Worm (Caenorhabditis elegans) whole organism, L1 larva: ENCODE results near the gene F14F3.4.

Experiments
- C04F5.9 ChIP-seq: sonication (generic microtip); optimal IDR thresholded peaks from 2 replicates; lab custom pipeline; 2016; ENCODE audit warnings: missing genetic modification characterization, missing compliant biosample characterization
- C16A3.4 ChIP-seq: fragments of 150-350 bp; optimal IDR thresholded peaks from 2 replicates; lab custom pipeline; 2014; ENCODE audit warnings: missing biosample characterization, missing genetic modification characterization
- C34B4.2 ChIP-seq: sonication (generic microtip); optimal IDR thresholded peaks from 2 replicates; lab custom pipeline; 2017; ENCODE audit warnings: mild to moderate bottlenecking, missing genetic modification characterization, missing compliant biosample characterization
- F16B12.6 ChIP-seq: fragments of 150-350 bp; optimal IDR thresholded peaks from 2 replicates; lab custom pipeline; 2014; ENCODE audit warnings: missing biosample characterization, missing genetic modification characterization
- aha-1 ChIP-seq: fragments of 150-350 bp; optimal IDR thresholded peaks from 2 replicates; lab custom pipeline; 2014; ENCODE audit warnings: missing biosample characterization, missing genetic modification characterization
- alr-1 ChIP-seq: fragments of 200-800 bp; sonication (Bioruptor generic); optimal IDR thresholded peaks from 2 replicates; lab custom pipeline; 2018; ENCODE audit warnings: borderline replicate concordance, mild to moderate bottlenecking, missing genetic modification characterization, missing compliant biosample characterization
- aly-2 ChIP-seq: fragments of 150-350 bp; optimal IDR thresholded peaks from 2 replicates; lab custom pipeline; 2014; ENCODE audit warnings: missing biosample characterization, missing genetic modification characterization
- ama-1 ChIP-seq: fragments of 150-350 bp; optimal IDR thresholded peaks from 2 replicates; lab custom pipeline; 2014
- ceh-63 ChIP-seq: fragments of 200-800 bp; sonication (Bioruptor generic); optimal IDR thresholded peaks from 2 replicates; lab custom pipeline; 2018; ENCODE audit warnings: mild to moderate bottlenecking, missing genetic modification characterization, missing compliant biosample characterization
- ceh-90 ChIP-seq: sonication (generic microtip); optimal IDR thresholded peaks from 2 replicates; lab custom pipeline; 2016; ENCODE audit warnings: missing genetic modification characterization, missing compliant biosample characterization
- dpl-1 ChIP-seq, 3 experiments: fragments of 150-350 bp in 2 of 3; sonication (generic microtip) in 1 of 3; optimal IDR thresholded peaks; 2 replicates each; lab custom pipeline; 2014 to 2017; ENCODE audit warnings: missing biosample characterization in 3 of 3, missing genetic modification characterization in 3 of 3, missing genetic modification reagents in 3 of 3
- efl-3 ChIP-seq: fragments of 200-800 bp; sonication (Bioruptor generic); optimal IDR thresholded peaks from 2 replicates; lab custom pipeline; 2018; ENCODE audit warnings: mild to moderate bottlenecking, missing genetic modification characterization, missing compliant biosample characterization
- egl-13 ChIP-seq: sonication (generic microtip); optimal IDR thresholded peaks from 2 replicates; lab custom pipeline; 2016; ENCODE audit warnings: missing genotype, missing genetic modification reagents, missing genetic modification characterization, missing compliant biosample characterization
- egl-27 ChIP-seq, 2 experiments: fragments of 150-350 bp in 1 of 2; sonication (generic microtip); optimal IDR thresholded peaks; 3 replicates each; lab custom pipeline; 2017 to 2018; ENCODE audit warnings: missing biosample characterization in 2 of 2, missing genetic modification characterization in 2 of 2, missing genetic modification reagents in 2 of 2
- elt-2 ChIP-seq: sonication (generic microtip); optimal IDR thresholded peaks from 2 replicates; lab custom pipeline; 2016; ENCODE audit warnings: missing genetic modification characterization, mild to moderate bottlenecking, inconsistent platforms, missing compliant biosample characterization, missing genetic modification reagents
- elt-3 ChIP-seq, 6 experiments: fragments of 150-350 bp in 1 of 6; sonication (generic microtip); optimal IDR thresholded peaks; 2 replicates each; lab custom pipeline; 2017 to 2018; ENCODE audit warnings: missing biosample characterization in 6 of 6, missing genetic modification characterization in 6 of 6, inconsistent platforms in 1 of 6
- ets-5 ChIP-seq: fragments of 200-800 bp; sonication (Bioruptor generic); IDR thresholded peaks from 2 replicates; pipeline ENCODE4 v1.3.6; 2022; ENCODE audit warnings: missing genetic modification characterization, missing compliant biosample characterization
- fkh-8 ChIP-seq: sonication (generic microtip); optimal IDR thresholded peaks from 2 replicates; lab custom pipeline; 2016; ENCODE audit warnings: mild to moderate bottlenecking, missing genetic modification characterization, missing compliant biosample characterization
- fos-1 ChIP-seq: fragments of 150-350 bp; optimal IDR thresholded peaks from 2 replicates; lab custom pipeline; 2014; ENCODE audit warnings: missing biosample characterization, missing genetic modification characterization
- hpl-2 ChIP-seq: fragments of 150-350 bp; optimal IDR thresholded peaks from 2 replicates; lab custom pipeline; 2014; ENCODE audit warnings: missing biosample characterization, missing genetic modification reagents, missing genetic modification characterization
- irx-1 ChIP-seq: sonication (generic microtip); optimal IDR thresholded peaks from 2 replicates; lab custom pipeline; 2016; ENCODE audit warnings: missing genetic modification characterization, missing compliant biosample characterization
- lin-13 ChIP-seq: fragments of 150-350 bp; optimal IDR thresholded peaks from 2 replicates; lab custom pipeline; 2014; ENCODE audit warnings: missing biosample characterization, missing genetic modification reagents, missing genetic modification characterization
- lin-39 ChIP-seq: fragments of 150-350 bp; optimal IDR thresholded peaks from 2 replicates; lab custom pipeline; 2014; ENCODE audit warnings: missing biosample characterization, missing genetic modification reagents, missing genetic modification characterization
- lsy-2 ChIP-seq, 2 experiments: fragments of 150-350 bp; optimal IDR thresholded peaks; 2 replicates each; lab custom pipeline; 2014; ENCODE audit warnings: missing biosample characterization in 2 of 2, missing genetic modification characterization in 2 of 2
- mab-9 ChIP-seq: fragments of 200-800 bp; sonication (Bioruptor generic); IDR thresholded peaks from 2 replicates; pipeline ENCODE4 v1.3.6; 2022; ENCODE audit warnings: missing genetic modification reagents, missing genetic modification characterization, missing compliant biosample characterization
- mep-1 ChIP-seq: fragments of 150-350 bp; optimal IDR thresholded peaks from 2 replicates; lab custom pipeline; 2014; ENCODE audit warnings: missing biosample characterization, missing genetic modification characterization
- nhr-19 ChIP-seq: fragments of 200-800 bp; sonication (Bioruptor generic); conservative IDR thresholded peaks from 2 replicates; pipeline ENCODE4 v1.3.6; 2022; ENCODE audit warnings: missing genetic modification characterization, missing compliant biosample characterization
- nhr-237 ChIP-seq: fragments of 150-350 bp; optimal IDR thresholded peaks from 2 replicates; lab custom pipeline; 2014; ENCODE audit warnings: missing biosample characterization, missing genetic modification characterization
- nhr-47 ChIP-seq: sonication (generic microtip); optimal IDR thresholded peaks from 2 replicates; lab custom pipeline; 2016; ENCODE audit warnings: mild to moderate bottlenecking, missing genetic modification characterization, moderate library complexity, missing compliant biosample characterization
- nhr-77 ChIP-seq: fragments of 150-350 bp; optimal IDR thresholded peaks from 2 replicates; lab custom pipeline; 2014; ENCODE audit warnings: missing biosample characterization, missing genetic modification characterization
- nhr-84 ChIP-seq: sonication (generic microtip); optimal IDR thresholded peaks from 2 replicates; lab custom pipeline; 2017; ENCODE audit warnings: missing biosample characterization, missing genetic modification characterization
- nhr-90 ChIP-seq: sonication (generic microtip); optimal IDR thresholded peaks from 2 replicates; lab custom pipeline; 2016; ENCODE audit warnings: mild to moderate bottlenecking, missing genetic modification characterization, missing compliant biosample characterization; ENCODE audit not compliant: poor library complexity
- pqm-1 ChIP-seq: sonication (generic microtip); optimal IDR thresholded peaks from 3 replicates; lab custom pipeline; 2017; ENCODE audit warnings: missing biosample characterization, missing genetic modification characterization
- rnt-1 ChIP-seq: sonication (generic microtip); optimal IDR thresholded peaks from 2 replicates; lab custom pipeline; 2016; ENCODE audit warnings: mild to moderate bottlenecking, missing genetic modification characterization, moderate library complexity, missing compliant biosample characterization
- skn-1 ChIP-seq: fragments of 150-350 bp; optimal IDR thresholded peaks from 2 replicates; lab custom pipeline; 2014; ENCODE audit warnings: missing biosample characterization, missing genetic modification characterization
- snpc-4 ChIP-seq: fragments of 150-350 bp; optimal IDR thresholded peaks from 2 replicates; lab custom pipeline; 2014; ENCODE audit warnings: missing biosample characterization, missing genetic modification characterization
- snu-23 ChIP-seq: sonication (generic microtip); optimal IDR thresholded peaks from 2 replicates; lab custom pipeline; 2016; ENCODE audit warnings: missing genetic modification characterization, missing compliant biosample characterization
- sptf-1 ChIP-seq: fragments of 150-350 bp; optimal IDR thresholded peaks from 2 replicates; lab custom pipeline; 2014; ENCODE audit warnings: missing biosample characterization, missing genetic modification characterization
- tbx-2 ChIP-seq: sonication (generic microtip); optimal IDR thresholded peaks from 2 replicates; lab custom pipeline; 2016; ENCODE audit warnings: missing genetic modification characterization, missing compliant biosample characterization
- tlp-1 ChIP-seq: fragments of 150-350 bp; optimal IDR thresholded peaks from 2 replicates; lab custom pipeline; 2014; ENCODE audit warnings: missing biosample characterization, missing genetic modification characterization
- unc-86 ChIP-seq: sonication (generic microtip); optimal IDR thresholded peaks from 2 replicates; lab custom pipeline; 2016; ENCODE audit warnings: missing genetic modification characterization, missing compliant biosample characterization
- vab-15 ChIP-seq: sonication (generic microtip); optimal IDR thresholded peaks from 2 replicates; lab custom pipeline; 2017; ENCODE audit warnings: missing genotype, mild to moderate bottlenecking, missing genetic modification characterization, missing compliant biosample characterization
- xbp-1 ChIP-seq: sonication (generic microtip); optimal IDR thresholded peaks from 2 replicates; lab custom pipeline; 2016; ENCODE audit warnings: missing genetic modification characterization, missing compliant biosample characterization
- zag-1 ChIP-seq: fragments of 150-350 bp; optimal IDR thresholded peaks from 2 replicates; lab custom pipeline; 2014; ENCODE audit warnings: missing biosample characterization, missing genetic modification characterization
- zip-4 ChIP-seq: fragments of 200-800 bp; sonication (Bioruptor generic); optimal IDR thresholded peaks from 2 replicates; lab custom pipeline; 2018; ENCODE audit warnings: mild to moderate bottlenecking, missing genetic modification characterization, moderate library complexity, missing compliant biosample characterization
- ztf-11 ChIP-seq, 2 experiments: sonication (generic microtip); optimal IDR thresholded peaks; 2 replicates each; lab custom pipeline; 2016 to 2017; ENCODE audit warnings: missing genetic modification characterization in 2 of 2, missing biosample characterization in 1 of 2, missing compliant biosample characterization in 1 of 2
- ztf-4 ChIP-seq: fragments of 150-350 bp; optimal IDR thresholded peaks from 2 replicates; lab custom pipeline; 2014; ENCODE audit warnings: missing biosample characterization, missing genetic modification characterization

F14F3.4 gene

ce11 chrX:10521313-10521712 lies at the start of gene F14F3.4:
TSS of gene F14F3.4 (minus strand) at chrX:10521413.
- no peak for TF ChIP-seq snu-23 (GFP tag; lab: Kevin White, UChicago)
- TF ChIP-seq C04F5.9 (tag; lab: Kevin White, UChicago): no peak
- TF ChIP-seq fos-1 (tag; lab: Kevin White, UChicago): no peak
- TF ChIP-seq rnt-1 (tag; lab: Kevin White, UChicago): no peak
- TF ChIP-seq nhr-84 (tag; lab: Kevin White, UChicago): no peak
- no peak for TF ChIP-seq egl-27 (tag; optimal IDR thresholded peaks at IDR 0.05; lab: Kevin White, UChicago)
- no peak for TF ChIP-seq mab-9 (GFP tag; lab: Robert Waterston, UW)
- no peak for TF ChIP-seq elt-3 (tag; optimal IDR thresholded peaks at IDR 0.05; lab: Kevin White, UChicago)
- TF ChIP-seq zip-4 (GFP tag; lab: Kevin White, UChicago): no peak
- TF ChIP-seq ets-5: no peak
- no peak for TF ChIP-seq elt-2
- no peak for TF ChIP-seq zag-1
- no peak for TF ChIP-seq unc-86
- no peak for TF ChIP-seq dpl-1 (GFP tag; optimal IDR thresholded peaks at IDR 0.05; lab: Kevin White, UChicago)
- TF ChIP-seq vab-15 (tag; lab: Kevin White, UChicago): no peak
- no peak for TF ChIP-seq mep-1 (tag; lab: Kevin White, UChicago)
- TF ChIP-seq lin-13 (GFP tag; lab: Kevin White, UChicago): no peak
- TF ChIP-seq nhr-47 (tag; lab: Kevin White, UChicago): no peak

- TF ChIP-seq snpc-4 (tag; lab: Kevin White, UChicago): no peak
- no peak for TF ChIP-seq sptf-1 (tag; lab: Kevin White, UChicago)
- TF ChIP-seq skn-1: no peak
- no peak for TF ChIP-seq fkh-8 (tag; lab: Kevin White, UChicago)
- TF ChIP-seq pqm-1: no peak
- TF ChIP-seq irx-1 (tag; lab: Kevin White, UChicago): no peak
- no peak for TF ChIP-seq lin-13 (GFP tag; lab: Kevin White, UChicago)
- TF ChIP-seq xbp-1 (tag; lab: Kevin White, UChicago): no peak
- TF ChIP-seq tbx-2 (tag; lab: Kevin White, UChicago): no peak
Measured at ce11 chrX:10569185-10569584, 48.0 kb upstream of the F14F3.4 start, which contains the start of gene bet-2. TSS of gene bet-2 (plus strand) at chrX:10569273.

ce11 chrX:10568385-10569149 lies 47.4 kb upstream of the F14F3.4 start:
- peak; percentile 80 for TF ChIP-seq zip-4 (GFP tag; lab: Kevin White, UChicago)
- no peak for TF ChIP-seq tlp-1 (tag; lab: Kevin White, UChicago)
- TF ChIP-seq C34B4.2: no peak
- TF ChIP-seq fos-1 (tag; lab: Kevin White, UChicago): peak; percentile 56
- peak; percentile 89 to 90 for TF ChIP-seq lsy-2 (tag; optimal IDR thresholded peaks at IDR 0.05; lab: Kevin White, UChicago)
- TF ChIP-seq alr-1: no peak
- peak; percentile 88 for TF ChIP-seq rnt-1 (tag; lab: Kevin White, UChicago)
- no peak for TF ChIP-seq sptf-1 (tag; lab: Kevin White, UChicago)
- TF ChIP-seq vab-15 (tag; lab: Kevin White, UChicago): peak; percentile 53
- peak; percentile 70 for TF ChIP-seq ama-1 (lab: Kevin White, UChicago)
- TF ChIP-seq ceh-90 (tag; lab: Kevin White, UChicago): peak; percentile 44
- TF ChIP-seq egl-13 (tag; lab: Kevin White, UChicago): peak; percentile 96
- peak; percentile 84 for TF ChIP-seq nhr-237 (tag; lab: Kevin White, UChicago)
- TF ChIP-seq lin-39 (tag; lab: Kevin White, UChicago): peak; percentile 43
- no peak for TF ChIP-seq efl-3 (GFP tag; lab: Kevin White, UChicago)
- peak; percentile 61 for TF ChIP-seq F16B12.6 (tag; lab: Kevin White, UChicago)
- TF ChIP-seq ztf-4: peak; percentile 86
- peak; percentile 81 for TF ChIP-seq ceh-63 (GFP tag; lab: Kevin White, UChicago)
- TF ChIP-seq nhr-77: peak; percentile 88
- peak; percentile 98 for TF ChIP-seq tbx-2 (tag; lab: Kevin White, UChicago)
- peak; percentile 91 for TF ChIP-seq nhr-90 (tag; lab: Kevin White, UChicago)
- no peak for TF ChIP-seq nhr-84 (tag; lab: Kevin White, UChicago)
- TF ChIP-seq ztf-11 (tag; optimal IDR thresholded peaks at IDR 0.05; lab: Kevin White, UChicago): peak in 1 of 2 experiments; percentile 92
- peak; percentile 97 for TF ChIP-seq unc-86
- TF ChIP-seq aha-1 (tag; lab: Kevin White, UChicago): peak; percentile 28
- peak; percentile 87 for TF ChIP-seq C16A3.4
- TF ChIP-seq hpl-2 (GFP tag; lab: Kevin White, UChicago): peak; percentile 37
- TF ChIP-seq C04F5.9 (tag; lab: Kevin White, UChicago): peak; percentile 43
- peak; percentile 21 for TF ChIP-seq aly-2 (tag; lab: Kevin White, UChicago)
- peak; percentile 96 for TF ChIP-seq nhr-47 (tag; lab: Kevin White, UChicago)
- TF ChIP-seq nhr-19 (GFP tag; lab: Robert Waterston, UW): peak; percentile 87
